Worm (Caenorhabditis elegans): ENCODE data around the gene fax-1.

ce11 chrX:3235358-3235816 lies 36.2 kb upstream of the fax-1 start, which contains the start of gene F28B4.3:
- TF ChIP-seq hmbx-1 (tag; optimal IDR thresholded peaks at IDR 0.05) (no peak), ama-1 (optimal IDR thresholded peaks at IDR 0.05) (no peak), pes-1 (GFP tag; IDR thresholded peaks at IDR 0.05) (no peak), ets-7 (tag; optimal IDR thresholded peaks at IDR 0.05) (no peak), F13C5.2 (tag; optimal IDR thresholded peaks at IDR 0.05) (no peak), aly-1 (tag; optimal IDR thresholded peaks at IDR 0.05) (no peak), tra-4 (tag; optimal IDR thresholded peaks at IDR 0.05) (no peak), tbx-37 (GFP tag; conservative IDR thresholded peaks at IDR 0.05) (no peak), tbx-11 (GFP tag; IDR thresholded peaks at IDR 0.05) (no peak), ceh-36 (tag; optimal IDR thresholded peaks at IDR 0.05) (no peak), B0310.2 (tag; optimal IDR thresholded peaks at IDR 0.05) (no peak), flt-1 (GFP tag; IDR thresholded peaks at IDR 0.05) (no peak), hmg-4 (GFP tag; optimal IDR thresholded peaks at IDR 0.05) (no peak), scrt-1 (GFP tag; IDR thresholded peaks at IDR 0.05) (no peak)
